Worm (Caenorhabditis elegans) whole organism, mixed stage, embryonic: Measurements from ENCODE around the gene rla-2.

Experiments used
- M03D4.4 ChIP-seq: sonication (generic microtip); optimal IDR thresholded peaks from 2 replicates; lab custom pipeline; 2017; ENCODE audit warnings: mild to moderate bottlenecking, missing genetic modification characterization, missing compliant biosample characterization
- bed-3 ChIP-seq: fragments of 200-800 bp; sonication (Bioruptor generic); optimal IDR thresholded peaks from 3 replicates; lab custom pipeline; 2018; ENCODE audit warnings: mild to moderate bottlenecking, missing genetic modification characterization, moderate library complexity, missing compliant biosample characterization
- blmp-1 ChIP-seq: fragments of 150-350 bp; optimal IDR thresholded peaks from 2 replicates; lab custom pipeline; 2014; ENCODE audit warnings: missing biosample characterization, missing genetic modification characterization
- ceh-39 ChIP-seq: fragments of 150-350 bp; optimal IDR thresholded peaks from 2 replicates; lab custom pipeline; 2014; ENCODE audit warnings: missing biosample characterization, missing genetic modification characterization
- ceh-43 ChIP-seq: fragments of 200-800 bp; sonication (Bioruptor generic); optimal IDR thresholded peaks from 2 replicates; lab custom pipeline; 2018; ENCODE audit warnings: mild to moderate bottlenecking, missing genetic modification characterization, moderate library complexity, missing compliant biosample characterization
- ceh-83 ChIP-seq: fragments of 200-800 bp; sonication (Bioruptor generic); optimal IDR thresholded peaks from 2 replicates; lab custom pipeline; 2018; ENCODE audit warnings: mild to moderate bottlenecking, missing genetic modification characterization, missing compliant biosample characterization
- ces-1 ChIP-seq: fragments of 150-350 bp; optimal IDR thresholded peaks from 2 replicates; lab custom pipeline; 2014; ENCODE audit warnings: missing biosample characterization, missing genetic modification reagents, missing genetic modification characterization
- cnd-1 ChIP-seq: fragments of 200-800 bp; sonication (Bioruptor generic); optimal IDR thresholded peaks from 2 replicates; lab custom pipeline; 2018; ENCODE audit warnings: mild to moderate bottlenecking, missing genetic modification characterization, missing compliant biosample characterization
- flh-1 ChIP-seq: fragments of 200-800 bp; sonication (Bioruptor generic); optimal IDR thresholded peaks from 2 replicates; lab custom pipeline; 2018; ENCODE audit warnings: mild to moderate bottlenecking, missing genetic modification characterization, moderate library complexity, missing compliant biosample characterization
- ham-2 ChIP-seq: fragments of 200-800 bp; sonication (Bioruptor generic); optimal IDR thresholded peaks from 2 replicates; lab custom pipeline; 2018; ENCODE audit warnings: mild to moderate bottlenecking, missing genetic modification characterization, missing compliant biosample characterization
- hlh-1 ChIP-seq: fragments of 150-350 bp; optimal IDR thresholded peaks from 2 replicates; lab custom pipeline; 2014; ENCODE audit warnings: missing biosample characterization, missing genetic modification reagents, missing genetic modification characterization
- lin-13 ChIP-seq: fragments of 150-350 bp; optimal IDR thresholded peaks from 2 replicates; lab custom pipeline; 2014; ENCODE audit warnings: missing biosample characterization, missing genetic modification characterization
- lin-32 ChIP-seq: fragments of 200-800 bp; sonication (Bioruptor generic); optimal IDR thresholded peaks from 2 replicates; lab custom pipeline; 2018; ENCODE audit warnings: mild to moderate bottlenecking, missing genetic modification characterization, missing compliant biosample characterization
- lsy-2 ChIP-seq: fragments of 150-350 bp; optimal IDR thresholded peaks from 2 replicates; lab custom pipeline; 2014; ENCODE audit warnings: missing biosample characterization, missing genetic modification characterization
- mab-5 ChIP-seq: fragments of 150-350 bp; optimal IDR thresholded peaks from 2 replicates; lab custom pipeline; 2014; ENCODE audit warnings: missing biosample characterization, missing genetic modification characterization
- mep-1 ChIP-seq: fragments of 150-350 bp; optimal IDR thresholded peaks from 2 replicates; lab custom pipeline; 2017; ENCODE audit warnings: missing biosample characterization, missing genetic modification reagents, missing genetic modification characterization, inconsistent platforms
- mls-2 ChIP-seq: sonication (generic microtip); optimal IDR thresholded peaks from 2 replicates; lab custom pipeline; 2016; ENCODE audit warnings: mild to moderate bottlenecking, missing genetic modification characterization, moderate library complexity, missing compliant biosample characterization
- nhr-2 ChIP-seq: fragments of 150-350 bp; optimal IDR thresholded peaks from 2 replicates; lab custom pipeline; 2014; ENCODE audit warnings: missing biosample characterization, missing genetic modification characterization
- nhr-237 ChIP-seq: fragments of 150-350 bp; optimal IDR thresholded peaks from 2 replicates; lab custom pipeline; 2014; ENCODE audit warnings: missing biosample characterization, missing genetic modification characterization
- nhr-76 ChIP-seq: sonication (generic microtip); optimal IDR thresholded peaks from 2 replicates; lab custom pipeline; 2017; ENCODE audit warnings: missing biosample characterization, missing genetic modification characterization
- pha-4 ChIP-seq: fragments of 150-350 bp; optimal IDR thresholded peaks from 2 replicates; lab custom pipeline; 2018; ENCODE audit warnings: missing biosample characterization, missing genetic modification reagents, missing genetic modification characterization
- snpc-4 ChIP-seq: fragments of 150-350 bp; optimal IDR thresholded peaks from 2 replicates; lab custom pipeline; 2014; ENCODE audit warnings: missing biosample characterization, missing genetic modification characterization
- sptf-1 ChIP-seq: sonication (generic microtip); optimal IDR thresholded peaks from 2 replicates; lab custom pipeline; 2017; ENCODE audit warnings: mild to moderate bottlenecking, missing genetic modification characterization, moderate library complexity, missing compliant biosample characterization
- tbx-8 ChIP-seq: fragments of 200-800 bp; sonication (Bioruptor generic); optimal IDR thresholded peaks from 2 replicates; lab custom pipeline; 2018; ENCODE audit warnings: mild to moderate bottlenecking, missing genetic modification characterization, moderate library complexity, missing compliant biosample characterization
- unc-120 ChIP-seq: sonication (generic microtip); optimal IDR thresholded peaks from 2 replicates; lab custom pipeline; 2017; ENCODE audit warnings: missing genetic modification characterization, missing compliant biosample characterization; ENCODE audit not compliant: poor library complexity, severe bottlenecking
- unc-39 ChIP-seq: fragments of 150-350 bp; optimal IDR thresholded peaks from 2 replicates; lab custom pipeline; 2014; ENCODE audit warnings: missing biosample characterization, missing genetic modification characterization
- unc-62 ChIP-seq: fragments of 150-350 bp; optimal IDR thresholded peaks from 2 replicates; lab custom pipeline; 2014; ENCODE audit warnings: missing biosample characterization, missing genetic modification reagents, missing genetic modification characterization
- zip-8 ChIP-seq: fragments of 150-350 bp; optimal IDR thresholded peaks from 2 replicates; lab custom pipeline; 2014; ENCODE audit warnings: missing biosample characterization, missing genetic modification characterization
- ztf-11 ChIP-seq: fragments of 150-350 bp; optimal IDR thresholded peaks from 2 replicates; lab custom pipeline; 2014; ENCODE audit warnings: missing biosample characterization, missing genetic modification characterization

rla-2 gene

DNA sequence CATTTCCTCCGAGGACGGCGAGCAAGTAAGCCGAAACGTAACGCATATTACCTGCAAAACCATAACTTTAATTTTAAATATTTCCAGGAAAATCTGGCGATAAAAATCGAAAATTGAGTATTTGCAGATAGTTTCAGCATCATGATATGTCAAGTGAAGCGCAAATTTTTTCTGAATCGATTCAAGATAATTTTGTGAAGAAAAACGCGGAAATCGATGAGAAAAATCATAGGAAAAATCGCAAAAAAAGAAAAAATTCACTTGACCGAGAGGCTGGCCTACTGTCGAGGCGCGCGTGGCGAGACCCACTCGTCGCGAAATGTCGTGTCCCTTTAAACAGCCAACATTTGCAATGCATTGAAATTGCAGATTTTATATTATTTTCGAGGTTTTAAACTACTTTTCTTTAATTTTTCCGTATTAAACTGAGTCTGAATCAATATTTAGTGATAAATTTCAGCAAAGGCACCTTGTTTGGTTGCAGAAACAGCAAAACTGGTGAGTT is at the start of gene rla-2, which contains the start of the genes popl-7 and Y62E10A.24:
Gene rla-2 (minus strand): TSS at position 51 of the 505 bp plus-strand sequence.
Gene popl-7 (plus strand): TSS at position 455 of the 505 bp plus-strand sequence.
Gene Y62E10A.24 (plus strand): TSS at position 476 of the 505 bp plus-strand sequence.
- peak; percentile 87 for TF ChIP-seq lsy-2 (tag; lab: Kevin White, UChicago)
- TF ChIP-seq ztf-11 (tag; lab: Kevin White, UChicago) = no peak
- TF ChIP-seq, all 35 proteins: peak for 1

- TF ChIP-seq unc-120 (tag; lab: Kevin White, UChicago) (peak; percentile 33), ces-1 (peak; percentile 8), M03D4.4 (tag; lab: Kevin White, UChicago) (no peak)
These were observed 45.7 kb upstream of the rla-2 start, which contains the start of the genes pik-1 and aptf-2 for ce11 chrIV:13415739-13416271. Gene pik-1 (plus strand): TSS chrIV:13416041. Gene aptf-2 (minus strand): TSS chrIV:13416051.

DNA sequence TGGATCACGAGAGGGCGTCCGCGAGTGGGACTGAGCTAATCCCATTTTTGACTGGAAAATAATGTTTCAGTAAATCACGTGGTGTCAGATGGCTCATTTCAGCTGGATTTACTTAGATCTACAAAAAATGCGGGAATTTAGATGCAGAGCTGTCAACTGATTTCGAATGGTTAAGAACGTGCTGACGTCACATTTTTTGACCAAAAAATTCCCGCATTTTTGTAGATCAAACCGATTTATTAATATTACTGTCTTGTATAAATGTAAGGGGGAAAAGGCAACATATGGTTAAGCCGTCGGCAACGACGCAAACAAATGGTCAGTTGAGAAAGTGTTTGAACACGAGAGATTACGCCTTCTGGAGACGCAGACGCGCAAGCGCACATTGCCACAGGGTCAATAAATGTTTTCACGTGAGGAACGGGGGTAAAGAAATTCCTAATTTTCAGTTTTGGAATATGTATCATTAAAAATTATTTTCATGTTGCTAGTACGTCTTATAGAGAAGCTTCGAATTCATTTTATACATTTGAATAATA is 42.8 kb upstream of the rla-2 start, which contains the start of gene gcl-1:
Gene gcl-1 (minus strand): TSS at position 51 of the 539 bp plus-strand sequence.
- TF ChIP-seq lsy-2 (tag; lab: Kevin White, UChicago) (no peak), nhr-76 (tag; lab: Kevin White, UChicago) (no peak), zip-8 (tag; lab: Kevin White, UChicago) (no peak), cnd-1 (peak; percentile 3), hlh-1 (peak; percentile 7), bed-3 (GFP tag; lab: Kevin White, UChicago) (no peak), ceh-43 (GFP tag; lab: Kevin White, UChicago) (no peak), mls-2 (tag; lab: Kevin White, UChicago) (no peak), unc-62 (GFP tag; lab: Kevin White, UChicago) (no peak), ces-1 (peak; percentile 17), unc-120 (tag; lab: Kevin White, UChicago) (no peak), ham-2 (GFP tag; lab: Kevin White, UChicago) (no peak), sptf-1 (tag; lab: Kevin White, UChicago) (no peak), pha-4 (peak; percentile 31), lin-32 (GFP tag; lab: Kevin White, UChicago) (no peak), flh-1 (GFP tag; lab: Kevin White, UChicago) (no peak), M03D4.4 (tag; lab: Kevin White, UChicago) (no peak)

- TF ChIP-seq unc-120 (tag; lab: Kevin White, UChicago) (no peak), blmp-1 (peak; percentile 7)
- TF ChIP-seq, all 35 proteins: peak for 1
These were observed 37.9 kb upstream of the rla-2 start, which contains the start of gene Y62E10A.19 for ce11 chrIV:13408018-13408417. Gene Y62E10A.19 (minus strand): TSS chrIV:13408306.

DNA sequence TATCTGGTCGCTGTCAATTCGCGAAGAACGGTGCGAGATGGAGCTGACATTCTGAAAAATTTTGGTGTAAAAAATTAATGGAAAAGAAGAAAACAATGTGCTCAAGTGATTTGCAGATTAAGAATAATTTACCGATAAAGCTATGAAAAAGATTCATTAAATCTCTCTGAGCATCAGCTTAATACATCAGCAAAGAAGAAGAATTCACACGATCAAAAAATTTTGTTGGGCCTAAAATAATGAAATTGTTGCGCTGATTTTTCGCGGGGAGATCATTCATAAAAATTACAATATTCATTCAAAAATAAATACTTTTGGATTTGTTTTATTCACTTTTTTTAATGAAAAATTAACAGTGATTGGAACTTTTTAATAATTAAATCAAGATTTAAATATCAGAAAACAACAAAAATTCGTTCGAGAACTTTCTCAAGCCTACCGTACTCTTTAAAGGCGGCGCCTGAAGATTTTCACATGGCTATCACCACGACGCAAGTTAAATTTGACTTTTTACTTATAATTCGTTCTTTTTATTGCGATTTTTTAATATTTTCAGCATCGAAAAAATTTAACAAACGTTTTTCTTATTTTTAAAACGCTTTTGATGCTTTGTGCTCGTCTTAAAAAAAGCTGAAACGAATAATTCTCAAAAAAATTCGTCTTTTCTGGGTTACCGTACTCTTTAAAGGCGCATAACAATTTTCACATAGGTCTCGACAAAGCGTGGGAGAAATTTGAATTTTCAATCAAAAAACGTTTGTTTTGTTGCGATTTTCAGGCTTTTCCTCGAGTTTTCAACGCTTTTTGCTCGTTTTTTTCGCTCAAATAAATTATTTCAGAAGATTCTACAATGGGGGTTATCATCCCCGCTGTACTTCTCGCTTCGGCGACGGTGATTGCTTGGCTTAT is 30.6 kb upstream of the rla-2 start, which contains the start of the genes memi-2 and cyp-31A5:
Gene memi-2 (minus strand): TSS at position 51 of the 909 bp plus-strand sequence.
Gene cyp-31A5 (plus strand): TSS at position 834 of the 909 bp plus-strand sequence.
- no peak for TF ChIP-seq nhr-2 (tag; lab: Kevin White, UChicago)
- TF ChIP-seq ces-1 = no peak
- TF ChIP-seq tbx-8 (GFP tag; lab: Kevin White, UChicago) = no peak
- no peak for TF ChIP-seq ceh-39 (tag; lab: Kevin White, UChicago)
- TF ChIP-seq ceh-83 (GFP tag; lab: Kevin White, UChicago) = no peak
- TF ChIP-seq mep-1 = no peak
- no peak for TF ChIP-seq unc-39 (tag; lab: Kevin White, UChicago)
- TF ChIP-seq bed-3 (GFP tag; lab: Kevin White, UChicago) = no peak
- TF ChIP-seq zip-8 (tag; lab: Kevin White, UChicago) = no peak
- no peak for TF ChIP-seq nhr-237 (tag; lab: Kevin White, UChicago)
- no peak for TF ChIP-seq flh-1 (GFP tag; lab: Kevin White, UChicago)
- no peak for TF ChIP-seq mls-2 (tag; lab: Kevin White, UChicago)
- no peak for TF ChIP-seq mab-5 (tag; lab: Kevin White, UChicago)
- no peak for TF ChIP-seq lin-13 (tag; lab: Kevin White, UChicago)
- TF ChIP-seq pha-4 = no peak
- no peak for TF ChIP-seq snpc-4 (tag; lab: Kevin White, UChicago)
- no peak for TF ChIP-seq unc-62 (GFP tag; lab: Kevin White, UChicago)
- no peak for TF ChIP-seq ztf-11 (tag; lab: Kevin White, UChicago)
- TF ChIP-seq ceh-43 (GFP tag; lab: Kevin White, UChicago) = no peak
